Fruit fly (Drosophila melanogaster): ENCODE measurements around the gene Archease.

Archease gene

DNA sequence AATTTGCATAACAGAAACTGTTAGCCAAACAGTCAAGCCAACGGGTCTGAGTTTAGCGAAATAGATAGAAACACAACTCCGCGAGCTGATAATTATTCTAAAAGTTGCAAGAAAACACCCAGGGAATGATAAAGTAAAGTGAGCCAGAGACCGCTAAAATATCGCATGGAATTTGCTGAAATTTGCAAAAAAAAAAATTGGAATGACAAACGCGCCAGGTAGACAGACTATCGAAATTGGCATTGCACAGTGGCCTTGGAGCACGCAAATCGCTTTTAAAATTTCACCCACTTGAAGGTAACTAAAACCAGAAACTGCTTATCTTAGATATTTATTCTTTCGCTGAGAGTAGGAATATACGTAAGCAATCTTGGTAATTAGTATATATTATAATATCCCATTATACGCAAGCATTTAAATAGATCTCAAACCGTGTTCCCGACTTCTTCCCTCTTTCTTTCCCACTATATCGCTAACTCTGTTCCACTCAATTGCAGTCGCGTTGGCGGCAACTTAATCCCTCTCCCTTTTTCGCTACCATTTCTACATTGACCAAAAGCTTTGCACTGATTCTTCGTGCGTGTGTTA is 34.5 kb downstream of the Archease start:
- TF ChIP-seq CG6163 (GFP tag; IDR thresholded peaks at IDR 0.05) (0 out of 3 replicates have a peak, but pooled peaks have one; percentile 15), OdsH (GFP tag; optimal IDR thresholded peaks at IDR 0.05) (peak; percentile 6), CG7368 (GFP tag; optimal IDR thresholded peaks at IDR 0.05) (no peak), vri (GFP tag; optimal IDR thresholded peaks at IDR 0.05) (no peak), Ets21C (GFP tag; optimal IDR thresholded peaks at IDR 0.05) (no peak), salr (GFP tag; optimal IDR thresholded peaks at IDR 0.05) (no peak), dac (GFP tag; optimal IDR thresholded peaks at IDR 0.05) (no peak), CG3032 (tag; optimal IDR thresholded peaks at IDR 0.05) (no peak), CG10669 (GFP tag; optimal IDR thresholded peaks at IDR 0.05) (no peak), Eip78C (GFP tag) (peak; percentile 77), eg (GFP tag; IDR thresholded peaks at IDR 0.05) (0 out of 3 replicates have a peak, but pooled peaks have one; percentile 15), achi (GFP tag; optimal IDR thresholded peaks at IDR 0.05) (no peak), Met (GFP tag; optimal IDR thresholded peaks at IDR 0.05) (peak; percentile 5), Gug (GFP tag; IDR thresholded peaks at IDR 0.05) (no peak), CG6276 (GFP tag; optimal IDR thresholded peaks at IDR 0.05) (peak; percentile 4), svp (GFP tag) (no peak)

DNA sequence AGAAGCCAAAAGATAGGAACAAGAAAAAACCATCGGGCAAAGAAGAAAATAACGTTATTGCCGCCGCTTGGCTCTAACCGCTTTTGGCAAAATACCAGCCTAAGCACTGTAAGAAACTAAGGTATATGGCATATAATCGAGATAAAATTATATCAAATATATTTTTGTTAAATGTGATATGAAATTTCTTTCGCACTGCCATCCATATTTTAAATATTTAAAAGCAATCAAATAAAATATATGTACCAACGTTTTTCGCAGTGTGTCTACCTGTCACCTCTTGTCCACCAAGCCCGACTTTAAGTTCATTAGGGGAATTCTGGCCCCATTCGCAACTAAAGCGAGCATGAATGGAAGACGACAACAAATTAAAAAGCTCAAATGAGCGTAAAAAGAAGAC is 35.0 kb downstream of the Archease start:
- TF ChIP-seq ss (GFP tag; optimal IDR thresholded peaks at IDR 0.05) (peak in 1 of 2 experiments; percentile 30), CG6276 (GFP tag; optimal IDR thresholded peaks at IDR 0.05) (peak; percentile 76), vri (GFP tag; optimal IDR thresholded peaks at IDR 0.05) (peak; percentile 74), CG8319 (GFP tag; optimal IDR thresholded peaks at IDR 0.05) (peak; percentile 11), dsx (GFP tag; optimal IDR thresholded peaks at IDR 0.05; ENCODE audit: poor library complexity, severe bottlenecking) (peak; percentile 27), CG3919 (GFP tag; optimal IDR thresholded peaks at IDR 0.05) (peak; percentile 78), Sox14 (GFP tag; optimal IDR thresholded peaks at IDR 0.05) (peak; percentile 69), spab (GFP tag; optimal IDR thresholded peaks at IDR 0.05) (peak; percentile 39), CG6792 (GFP tag; optimal IDR thresholded peaks at IDR 0.05) (peak; percentile 64), Eip78C (GFP tag) (peak; percentile 90), CG11902 (GFP tag; optimal IDR thresholded peaks at IDR 0.05) (peak; percentile 9), pdm3 (GFP tag; optimal IDR thresholded peaks at IDR 0.05) (peak; percentile 70), Eip93F (GFP tag; optimal IDR thresholded peaks at IDR 0.05) (peak; percentile 73), svp (GFP tag) (peak; percentile 84), fkh (GFP tag; optimal IDR thresholded peaks at IDR 0.05) (peak; percentile 17), CG6163 (GFP tag; IDR thresholded peaks at IDR 0.05) (peak; percentile 86), esn (GFP tag; optimal IDR thresholded peaks at IDR 0.05) (peak; percentile 83), topi (GFP tag; optimal IDR thresholded peaks at IDR 0.05) (peak; percentile 69), lz (GFP tag; optimal IDR thresholded peaks at IDR 0.05) (peak; percentile 71), Sox102F (GFP tag; optimal IDR thresholded peaks at IDR 0.05) (peak; percentile 80), CG16779 (tag; optimal IDR thresholded peaks at IDR 0.05) (no peak), CG9139 (GFP tag; optimal IDR thresholded peaks at IDR 0.05) (no peak), CG11762 (GFP tag; optimal IDR thresholded peaks at IDR 0.05; ENCODE audit: insufficient read depth) (peak; percentile 34), OdsH (GFP tag; optimal IDR thresholded peaks at IDR 0.05) (peak; percentile 76), net (GFP tag; optimal IDR thresholded peaks at IDR 0.05) (peak; percentile 62), achi (GFP tag; optimal IDR thresholded peaks at IDR 0.05) (peak; percentile 70), CG3032 (tag; optimal IDR thresholded peaks at IDR 0.05) (peak; percentile 56), acj6 (GFP tag; optimal IDR thresholded peaks at IDR 0.05) (peak; percentile 61), Hr4 (GFP tag; optimal IDR thresholded peaks at IDR 0.05) (peak; percentile 71), Gug (GFP tag; IDR thresholded peaks at IDR 0.05) (peak; percentile 60), cyc (GFP tag; optimal IDR thresholded peaks at IDR 0.05) (peak; percentile 66), Ets96B (tag; optimal IDR thresholded peaks at IDR 0.05) (peak; percentile 57), CG6854 (GFP tag; optimal IDR thresholded peaks at IDR 0.05) (peak; percentile 3), Blimp-1 (GFP tag; optimal IDR thresholded peaks at IDR 0.05) (peak; percentile 45), CG8632 (GFP tag; optimal IDR thresholded peaks at IDR 0.05) (peak; percentile 50), CG4318 (GFP tag; optimal IDR thresholded peaks at IDR 0.05) (peak; percentile 40), Lpt (GFP tag; optimal IDR thresholded peaks at IDR 0.05) (peak; percentile 70), CG31627 (GFP tag; optimal IDR thresholded peaks at IDR 0.05) (peak; percentile 54), CG10669 (GFP tag; optimal IDR thresholded peaks at IDR 0.05) (peak; percentile 28), CG32006 (GFP tag; optimal IDR thresholded peaks at IDR 0.05) (peak; percentile 84), CG15336 (GFP tag; IDR thresholded peaks at IDR 0.05) (peak; percentile 86), salr (GFP tag; optimal IDR thresholded peaks at IDR 0.05) (peak; percentile 11 to 66), CG7368 (GFP tag; optimal IDR thresholded peaks at IDR 0.05) (peak; percentile 47)
